Worm (Caenorhabditis elegans) whole organism, midembryonic: Measurements from ENCODE around the gene srh-130.

Source experiments
- T22C8.4 ChIP-seq: fragments of 200-800 bp; sonication (Bioruptor generic); IDR thresholded peaks from 2 replicates; pipeline ENCODE4 v1.3.6; 2022; ENCODE audit warnings: missing genetic modification characterization, missing compliant biosample characterization
- cog-1 ChIP-seq: sonication (generic microtip); optimal IDR thresholded peaks from 2 replicates; lab custom pipeline; 2016; ENCODE audit warnings: missing genetic modification characterization, missing compliant biosample characterization
- flt-1 ChIP-seq: fragments of 200-800 bp; sonication (Bioruptor generic); IDR thresholded peaks from 2 replicates; pipeline ENCODE4 v1.3.6; 2022; ENCODE audit warnings: missing genetic modification characterization, missing compliant biosample characterization
- klf-2 ChIP-seq: fragments of 200-800 bp; sonication (Bioruptor generic); conservative IDR thresholded peaks from 2 replicates; pipeline ENCODE4 v1.3.6; 2022; ENCODE audit warnings: missing genetic modification reagents, missing genetic modification characterization, missing compliant biosample characterization
- med-1 ChIP-seq: sonication (generic microtip); optimal IDR thresholded peaks from 2 replicates; lab custom pipeline; 2017; ENCODE audit warnings: missing genetic modification characterization, mild to moderate bottlenecking, missing compliant biosample characterization, antibody characterized with exemption, missing genetic modification reagents; ENCODE audit not compliant: insufficient read depth
- ref-1 ChIP-seq: fragments of 200-800 bp; sonication (Bioruptor generic); conservative IDR thresholded peaks from 2 replicates; pipeline ENCODE4 v1.3.6; 2022; ENCODE audit warnings: missing genetic modification reagents, missing genetic modification characterization, missing compliant biosample characterization
- tab-1 ChIP-seq: fragments of 200-800 bp; sonication (Bioruptor generic); IDR thresholded peaks from 2 replicates; pipeline ENCODE4 v1.3.6; 2022; ENCODE audit warnings: missing genetic modification characterization, missing compliant biosample characterization
- ztf-23 ChIP-seq: fragments of 200-800 bp; sonication (Bioruptor generic); IDR thresholded peaks from 2 replicates; pipeline ENCODE4 v1.3.6; 2022; ENCODE audit warnings: missing genetic modification reagents, missing genetic modification characterization, missing compliant biosample characterization
- ztf-29 ChIP-seq: fragments of 200-800 bp; sonication (Bioruptor generic); IDR thresholded peaks from 2 replicates; pipeline ENCODE4 v1.3.6; 2022; ENCODE audit warnings: missing genetic modification reagents, missing genetic modification characterization, missing compliant biosample characterization

The srh-130 gene

ce11 chrV:5194508-5194907 is 43.5 kb downstream of the srh-130 start, which contains the start of gene abu-8:
Gene abu-8, minus strand, starts transcription at chrV:5194608.
- TF ChIP-seq med-1 (GFP tag; lab: Kevin White, UChicago): no peak
- TF ChIP-seq klf-2 (GFP tag; lab: Robert Waterston, UW): 0 out of 2 replicates have a peak, but pooled peaks have one; percentile 18

- TF ChIP-seq ztf-23 (GFP tag; lab: Robert Waterston, UW): no peak
- no peak for TF ChIP-seq klf-2 (GFP tag; lab: Robert Waterston, UW)
- no peak for TF ChIP-seq flt-1 (GFP tag; lab: Robert Waterston, UW)
- TF ChIP-seq cog-1 (tag; lab: Kevin White, UChicago): no peak
Measured at ce11 chrV:5198240-5198639, 47.3 kb downstream of the srh-130 start, which contains the start of gene Y47A7.2. Gene Y47A7.2, minus strand, starts transcription at chrV:5198340.

- no peak for TF ChIP-seq ztf-23 (GFP tag; lab: Robert Waterston, UW)
- no peak for TF ChIP-seq klf-2 (GFP tag; lab: Robert Waterston, UW)
- TF ChIP-seq flt-1 (GFP tag; lab: Robert Waterston, UW): no peak
- no peak for TF ChIP-seq T22C8.4
- no peak for TF ChIP-seq tab-1 (GFP tag; lab: Robert Waterston, UW)
- TF ChIP-seq cog-1 (tag; lab: Kevin White, UChicago): no peak
- TF ChIP-seq ztf-29 (GFP tag; lab: Robert Waterston, UW): no peak
- no peak for TF ChIP-seq med-1 (GFP tag; lab: Kevin White, UChicago)
- TF ChIP-seq ref-1 (GFP tag; lab: Robert Waterston, UW): no peak
Measured at ce11 chrV:5200188-5200587, 49.2 kb downstream of the srh-130 start.

ce11 chrV:5201706-5202105 is 50.7 kb downstream of the srh-130 start:
- TF ChIP-seq ref-1 (GFP tag; lab: Robert Waterston, UW): no peak
- TF ChIP-seq klf-2 (GFP tag; lab: Robert Waterston, UW): no peak
- TF ChIP-seq T22C8.4: no peak
- TF ChIP-seq ztf-23 (GFP tag; lab: Robert Waterston, UW): no peak
- no peak for TF ChIP-seq cog-1 (tag; lab: Kevin White, UChicago)
- no peak for TF ChIP-seq ztf-29 (GFP tag; lab: Robert Waterston, UW)
- no peak for TF ChIP-seq flt-1 (GFP tag; lab: Robert Waterston, UW)
- no peak for TF ChIP-seq med-1 (GFP tag; lab: Kevin White, UChicago)
- no peak for TF ChIP-seq tab-1 (GFP tag; lab: Robert Waterston, UW)
